Fruit fly (Drosophila melanogaster) whole organism, pupa: ENCODE measurements around the gene CG1271.

Experiments used
- CG13204 ChIP-seq: fragments of 200-800 bp; sonication (Bioruptor generic); optimal IDR thresholded peaks from 2 replicates; lab custom pipeline; 2018; ENCODE audit warnings: missing biosample characterization, mild to moderate bottlenecking, missing genetic modification characterization, moderate library complexity
- CG32121 ChIP-seq: fragments of 200-800 bp; sonication (Bioruptor generic); IDR thresholded peaks from 2 replicates; pipeline ENCODE4 v1.3.6; 2022; ENCODE audit warnings: missing biosample characterization, missing genetic modification characterization
- CG34367 ChIP-seq: fragments of 200-800 bp; sonication (Bioruptor generic); optimal IDR thresholded peaks from 2 replicates; lab custom pipeline; 2018; ENCODE audit warnings: missing biosample characterization, mild to moderate bottlenecking, missing genetic modification characterization
- Pif1A ChIP-seq: fragments of 200-800 bp; sonication (Bioruptor generic); optimal IDR thresholded peaks from 3 replicates; lab custom pipeline; 2016; ENCODE audit warnings: missing biosample characterization, missing genetic modification characterization

DNA sequence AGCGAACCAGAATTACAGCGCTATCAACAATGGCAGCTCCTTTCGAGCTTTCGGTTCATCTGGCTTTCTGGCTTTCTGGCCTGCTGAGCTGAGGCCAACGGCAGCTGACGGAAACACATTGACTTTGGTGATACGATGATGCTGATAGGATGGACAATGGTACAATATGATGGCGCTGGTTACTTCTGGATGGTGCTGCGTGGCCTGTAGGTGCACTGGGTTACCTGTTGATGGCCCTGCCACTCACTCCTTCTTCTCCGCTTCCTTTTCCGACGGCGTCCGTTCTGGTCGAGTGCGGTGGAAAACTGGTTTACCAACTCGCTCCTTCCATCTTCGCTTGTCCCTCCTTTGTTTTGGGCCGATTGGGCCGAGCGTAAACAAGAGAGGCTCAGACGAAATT is 22.5 kb downstream of the CG1271 start:
- TF ChIP-seq CG34367 (no peak), CG13204 (GFP tag; lab: Kevin White, UChicago) (no peak), Pif1A (GFP tag; lab: Kevin White, UChicago) (no peak), CG32121 (GFP tag; lab: Robert Waterston, UW) (no peak)
